Worm (Caenorhabditis elegans) whole organism, L1 larva: ENCODE results near the gene K11D9.3.
A peak's percentile ranks its signal among the peaks of the same experiment; 100 is the strongest.

ENCODE experiments used
- F16B12.6 ChIP-seq: fragments of 150-350 bp; optimal IDR thresholded peaks from 2 replicates; lab custom pipeline; 2014; ENCODE audit warnings: missing biosample characterization, missing genetic modification characterization
- Y116A8C.19 ChIP-seq: sonication (generic microtip); optimal IDR thresholded peaks from 2 replicates; lab custom pipeline; 2016; ENCODE audit warnings: missing compliant biosample characterization, missing genetic modification characterization, borderline replicate concordance
- ama-1 ChIP-seq: fragments of 150-350 bp; optimal IDR thresholded peaks from 2 replicates; lab custom pipeline; 2014
- ceh-63 ChIP-seq: fragments of 200-800 bp; sonication (Bioruptor generic); optimal IDR thresholded peaks from 2 replicates; lab custom pipeline; 2018; ENCODE audit warnings: mild to moderate bottlenecking, missing genetic modification characterization, missing compliant biosample characterization
- ceh-90 ChIP-seq: sonication (generic microtip); optimal IDR thresholded peaks from 2 replicates; lab custom pipeline; 2016; ENCODE audit warnings: missing genetic modification characterization, missing compliant biosample characterization
- dsc-1 ChIP-seq: sonication (generic microtip); optimal IDR thresholded peaks from 2 replicates; lab custom pipeline; 2016; ENCODE audit warnings: mild to moderate bottlenecking, missing genetic modification characterization, missing compliant biosample characterization
- efl-1 ChIP-seq, 4 experiments: fragments of 150-350 bp; optimal IDR thresholded peaks in 3 of 4; peaks in 1 of 4; 1 replicate in 1 of 4; 2 replicates in 3 of 4; lab custom pipeline; 2014; ENCODE audit warnings: missing biosample characterization in 2 of 4, missing genetic modification characterization in 2 of 4, missing genetic modification reagents in 2 of 4
- egl-13 ChIP-seq: sonication (generic microtip); optimal IDR thresholded peaks from 2 replicates; lab custom pipeline; 2016; ENCODE audit warnings: missing genotype, missing genetic modification reagents, missing genetic modification characterization, missing compliant biosample characterization
- fkh-4 ChIP-seq: sonication (generic microtip); optimal IDR thresholded peaks from 2 replicates; lab custom pipeline; 2016; ENCODE audit warnings: missing compliant biosample characterization, missing genetic modification characterization, borderline replicate concordance
- hlh-17 ChIP-seq: fragments of 200-800 bp; sonication (Bioruptor generic); optimal IDR thresholded peaks from 2 replicates; lab custom pipeline; 2018; ENCODE audit warnings: missing genetic modification characterization, mild to moderate bottlenecking, missing compliant biosample characterization, moderate library complexity, borderline replicate concordance
- jun-1 ChIP-seq: fragments of 150-350 bp; optimal IDR thresholded peaks from 2 replicates; lab custom pipeline; 2014; ENCODE audit warnings: missing biosample characterization, missing genetic modification reagents, missing genetic modification characterization
- lin-13 ChIP-seq: fragments of 150-350 bp; optimal IDR thresholded peaks from 2 replicates; lab custom pipeline; 2014; ENCODE audit warnings: missing biosample characterization, missing genetic modification reagents, missing genetic modification characterization
- lin-14 ChIP-seq: fragments of 200-800 bp; sonication (Bioruptor generic); optimal IDR thresholded peaks from 2 replicates; lab custom pipeline; 2018; ENCODE audit warnings: mild to moderate bottlenecking, missing genetic modification characterization, moderate library complexity, missing compliant biosample characterization
- lin-15B ChIP-seq: fragments of 150-350 bp; sonication (generic microtip); optimal IDR thresholded peaks from 3 replicates; lab custom pipeline; 2014; ENCODE audit warnings: missing biosample characterization, missing genetic modification characterization
- lsy-2 ChIP-seq, 2 experiments: fragments of 150-350 bp; optimal IDR thresholded peaks; 2 replicates each; lab custom pipeline; 2014; ENCODE audit warnings: missing biosample characterization in 2 of 2, missing genetic modification characterization in 2 of 2
- mdl-1 ChIP-seq, 2 experiments: fragments of 150-350 bp; optimal IDR thresholded peaks; 2 replicates each; lab custom pipeline; 2014 to 2017; ENCODE audit warnings: missing biosample characterization in 2 of 2, missing genetic modification characterization in 2 of 2, inconsistent platforms in 1 of 2
- mep-1 ChIP-seq: fragments of 150-350 bp; optimal IDR thresholded peaks from 2 replicates; lab custom pipeline; 2014; ENCODE audit warnings: missing biosample characterization, missing genetic modification characterization
- nhr-12 ChIP-seq: sonication (generic microtip); optimal IDR thresholded peaks from 2 replicates; lab custom pipeline; 2017; ENCODE audit warnings: missing biosample characterization, missing genetic modification characterization
- nhr-19 ChIP-seq: fragments of 200-800 bp; sonication (Bioruptor generic); conservative IDR thresholded peaks from 2 replicates; pipeline ENCODE4 v1.3.6; 2022; ENCODE audit warnings: missing genetic modification characterization, missing compliant biosample characterization
- nhr-237 ChIP-seq: fragments of 150-350 bp; optimal IDR thresholded peaks from 2 replicates; lab custom pipeline; 2014; ENCODE audit warnings: missing biosample characterization, missing genetic modification characterization
- nhr-47 ChIP-seq: sonication (generic microtip); optimal IDR thresholded peaks from 2 replicates; lab custom pipeline; 2016; ENCODE audit warnings: mild to moderate bottlenecking, missing genetic modification characterization, moderate library complexity, missing compliant biosample characterization
- nhr-71 ChIP-seq: sonication (generic microtip); optimal IDR thresholded peaks from 2 replicates; lab custom pipeline; 2016; ENCODE audit warnings: mild to moderate bottlenecking, missing genetic modification characterization, moderate library complexity, missing compliant biosample characterization
- nhr-76 ChIP-seq: sonication (generic microtip); optimal IDR thresholded peaks from 2 replicates; lab custom pipeline; 2017; ENCODE audit warnings: missing biosample characterization, missing genetic modification characterization
- nhr-77 ChIP-seq: fragments of 150-350 bp; optimal IDR thresholded peaks from 2 replicates; lab custom pipeline; 2014; ENCODE audit warnings: missing biosample characterization, missing genetic modification characterization
- pag-3 ChIP-seq: sonication (generic microtip); optimal IDR thresholded peaks from 2 replicates; lab custom pipeline; 2017; ENCODE audit warnings: missing genetic modification characterization, mild to moderate bottlenecking, missing compliant biosample characterization, antibody characterized with exemption, borderline replicate concordance; ENCODE audit not compliant: insufficient read depth
- rnt-1 ChIP-seq: sonication (generic microtip); optimal IDR thresholded peaks from 2 replicates; lab custom pipeline; 2016; ENCODE audit warnings: mild to moderate bottlenecking, missing genetic modification characterization, moderate library complexity, missing compliant biosample characterization
- skn-1 ChIP-seq: fragments of 150-350 bp; optimal IDR thresholded peaks from 2 replicates; lab custom pipeline; 2014; ENCODE audit warnings: missing biosample characterization, missing genetic modification characterization
- snu-23 ChIP-seq: sonication (generic microtip); optimal IDR thresholded peaks from 2 replicates; lab custom pipeline; 2016; ENCODE audit warnings: missing genetic modification characterization, missing compliant biosample characterization
- sup-37 ChIP-seq: fragments of 200-800 bp; sonication (Bioruptor generic); optimal IDR thresholded peaks from 2 replicates; lab custom pipeline; 2018; ENCODE audit warnings: mild to moderate bottlenecking, missing genetic modification characterization, missing compliant biosample characterization
- unc-130 ChIP-seq: fragments of 150-350 bp; optimal IDR thresholded peaks from 2 replicates; lab custom pipeline; 2017; ENCODE audit warnings: missing biosample characterization, missing genetic modification characterization, inconsistent platforms
- unc-62 ChIP-seq: fragments of 150-350 bp; optimal IDR thresholded peaks from 2 replicates; lab custom pipeline; 2014; ENCODE audit warnings: missing biosample characterization, missing genetic modification reagents, missing genetic modification characterization
- vab-15 ChIP-seq: sonication (generic microtip); optimal IDR thresholded peaks from 2 replicates; lab custom pipeline; 2017; ENCODE audit warnings: missing genotype, mild to moderate bottlenecking, missing genetic modification characterization, missing compliant biosample characterization

The K11D9.3 gene

DNA sequence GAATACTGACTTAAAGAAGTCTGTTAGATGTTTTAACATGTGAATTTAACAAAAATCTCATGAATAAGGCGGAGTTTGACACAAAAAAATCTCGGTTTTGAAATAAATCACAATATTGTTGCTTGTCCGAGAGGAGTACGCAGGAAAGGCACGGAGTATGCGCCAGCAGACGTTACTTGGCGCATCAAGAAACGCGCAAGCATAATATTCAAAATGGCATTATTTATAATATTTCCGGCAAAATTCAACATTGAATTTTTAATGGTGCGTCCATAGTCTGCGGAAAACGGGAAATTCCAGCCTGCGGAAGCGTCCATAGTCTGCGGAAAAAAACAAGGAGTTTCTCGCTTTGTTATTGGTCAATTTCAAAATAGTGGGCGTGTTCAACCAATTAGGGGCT lies 42.9 kb upstream of the K11D9.3 start, which contains the start of gene pde-12 (continued):
- TF ChIP-seq hlh-17 (no peak), sup-37 (peak; percentile 69), skn-1 (peak; percentile 64), Y116A8C.19 (tag; lab: Kevin White, UChicago) (no peak), nhr-19 (GFP tag; lab: Robert Waterston, UW) (peak; percentile 91), nhr-71 (tag; lab: Kevin White, UChicago) (peak; percentile 95), nhr-47 (tag; lab: Kevin White, UChicago) (peak; percentile 96), ama-1 (lab: Kevin White, UChicago) (no peak), ceh-63 (GFP tag; lab: Kevin White, UChicago) (no peak), F16B12.6 (tag; lab: Kevin White, UChicago) (peak; percentile 70)

DNA sequence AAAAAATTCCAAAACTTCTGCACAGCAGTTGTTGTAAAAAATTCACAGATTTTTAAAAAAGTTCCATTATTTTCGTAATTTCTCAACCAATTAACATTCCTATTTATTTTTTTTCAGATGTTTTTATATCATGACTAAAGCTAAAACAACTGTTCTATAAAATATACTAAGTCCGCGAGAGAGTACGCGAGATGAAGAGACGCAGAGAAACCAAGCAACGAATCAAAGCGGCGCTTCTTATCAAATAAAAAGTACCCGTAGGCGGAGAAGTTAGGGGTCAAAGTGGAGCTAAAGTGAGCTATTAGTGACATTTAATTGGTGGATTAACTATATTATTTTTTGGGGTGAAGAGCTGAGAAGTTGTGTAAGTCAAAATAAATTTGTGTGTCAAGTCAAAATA lies 30.6 kb upstream of the K11D9.3 start, which contains the start of gene sbsp-1:
TSS of gene sbsp-1 (plus strand) at position 301 of the 400 bp plus-strand sequence.
- no peak for TF ChIP-seq lin-15B (tag; lab: Kevin White, UChicago)
- no peak for TF ChIP-seq nhr-237 (tag; lab: Kevin White, UChicago)
- no peak for TF ChIP-seq egl-13
- TF ChIP-seq nhr-12, result no peak
- TF ChIP-seq Y116A8C.19 (tag; lab: Kevin White, UChicago), result no peak
- TF ChIP-seq jun-1, result no peak

DNA sequence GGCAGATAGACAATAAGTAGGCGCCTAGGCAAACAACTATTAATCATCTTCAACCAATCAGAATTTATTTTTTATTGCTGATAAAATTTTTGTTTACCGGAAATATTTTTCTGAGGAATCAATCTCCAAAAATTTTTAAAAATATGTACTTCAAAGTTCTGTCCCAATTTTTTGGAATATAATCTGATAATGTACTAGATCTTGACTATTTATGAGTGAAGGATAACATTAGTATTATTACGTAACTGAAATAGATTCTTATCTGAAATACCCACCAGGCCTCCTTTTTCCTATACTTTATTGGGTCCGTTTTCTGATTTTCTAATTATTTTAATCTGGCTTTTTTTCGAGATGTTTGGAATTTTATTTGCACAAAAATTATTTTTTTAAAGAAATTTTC lies 29.5 kb upstream of the K11D9.3 start:
- TF ChIP-seq nhr-77 (tag; lab: Kevin White, UChicago) (no peak), ceh-90 (tag; lab: Kevin White, UChicago) (no peak), vab-15 (tag; lab: Kevin White, UChicago) (no peak), lin-13 (GFP tag; lab: Kevin White, UChicago) (no peak)

DNA sequence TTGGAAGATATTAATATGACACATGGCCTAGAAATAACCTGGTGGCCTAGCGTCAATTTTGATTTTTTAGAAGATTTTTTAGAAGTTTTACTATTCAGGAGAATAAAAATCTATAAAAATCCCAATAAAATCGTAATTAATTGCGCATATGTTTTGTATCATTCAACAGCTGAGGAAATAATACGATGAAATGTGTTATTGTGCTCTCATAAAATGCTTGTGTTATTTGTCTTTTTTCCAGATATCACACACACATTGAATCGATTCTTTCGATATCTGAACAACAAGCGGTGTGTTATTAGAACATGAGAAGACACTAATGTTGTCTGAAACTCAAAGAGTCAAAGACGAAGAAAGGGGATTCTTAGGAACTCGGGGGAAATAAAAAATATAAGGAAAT lies 23.1 kb upstream of the K11D9.3 start:
- peak; percentile 90 for TF ChIP-seq dsc-1 (tag; lab: Kevin White, UChicago)
- TF ChIP-seq F16B12.6 (tag; lab: Kevin White, UChicago), result no peak
- TF ChIP-seq fkh-4 (tag; lab: Kevin White, UChicago), result peak; percentile 17

DNA sequence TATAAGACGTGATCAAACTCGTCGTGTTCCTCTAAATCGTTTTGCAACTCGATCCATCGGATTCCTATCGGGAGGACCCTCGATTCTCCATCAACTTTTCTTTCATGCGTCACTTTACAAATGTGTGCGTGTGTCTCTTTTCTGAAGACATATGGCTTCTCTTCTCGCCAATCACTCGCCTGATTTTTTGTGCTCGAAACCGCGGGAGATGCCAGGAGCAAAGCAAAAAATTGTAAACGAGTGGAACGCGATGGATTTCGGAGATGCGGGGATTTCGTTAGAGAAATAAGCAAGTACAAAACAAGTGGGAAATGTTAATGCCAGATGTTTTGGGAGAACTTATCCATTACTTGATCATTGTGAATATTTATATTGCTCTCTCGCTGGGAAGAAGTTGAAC lies 22.2 kb upstream of the K11D9.3 start:
- TF ChIP-seq nhr-19 (GFP tag; lab: Robert Waterston, UW) (0 out of 2 replicates have a peak, but pooled peaks have one; percentile 3), snu-23 (GFP tag; lab: Kevin White, UChicago) (peak; percentile 32), pag-3 (tag; lab: Kevin White, UChicago) (peak; percentile 70), mdl-1 (tag; optimal IDR thresholded peaks at IDR 0.05; lab: Kevin White, UChicago) (peak in 1 of 2 experiments; percentile 1), unc-130 (peak; percentile 5), nhr-76 (tag; lab: Kevin White, UChicago) (no peak), dsc-1 (tag; lab: Kevin White, UChicago) (peak; percentile 76), rnt-1 (tag; lab: Kevin White, UChicago) (peak; percentile 73), mep-1 (peak; percentile 24), efl-1 (optimal IDR thresholded peaks at IDR 0.05; lab: Kevin White, UChicago) (peak in 1 of 2 experiments; percentile 6), efl-1 (GFP tag; optimal IDR thresholded peaks at IDR 0.05 in 1 of 2; lab: Kevin White, UChicago) (no peak), lin-14 (GFP tag; lab: Kevin White, UChicago) (no peak), lsy-2 (tag; optimal IDR thresholded peaks at IDR 0.05; lab: Kevin White, UChicago) (peak in 1 of 2 experiments; percentile 49), unc-62 (no peak)
